Fruit fly (Drosophila melanogaster): ENCODE data around the gene CG9459.

The CG9459 gene

DNA sequence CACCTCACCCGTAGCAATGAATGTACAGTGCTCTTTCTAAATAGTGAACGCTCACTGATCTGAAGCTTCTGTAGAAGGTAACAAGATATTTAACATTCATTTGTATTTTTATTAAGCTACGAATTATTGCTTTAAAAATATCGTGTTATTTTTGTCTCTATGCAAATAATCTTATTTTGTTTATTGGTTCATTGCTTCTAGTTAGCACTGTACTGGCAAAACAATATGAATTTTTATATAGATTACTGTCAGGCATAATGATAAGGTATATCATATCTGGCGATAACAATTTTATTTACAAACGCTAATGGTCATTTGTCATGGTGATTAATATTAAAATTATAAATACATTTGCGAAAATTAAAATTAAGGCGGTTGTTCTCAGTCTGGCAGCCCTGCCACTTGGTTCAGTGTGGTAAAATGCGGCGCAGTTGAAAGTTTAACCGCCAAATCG lies 46.6 kb downstream of the CG9459 start, which contains the start of gene CG9471 (continued):
- TF ChIP-seq peb (GFP tag; IDR thresholded peaks at IDR 0.05) (peak; percentile 88), CG10274 (GFP tag; optimal IDR thresholded peaks at IDR 0.05) (peak; percentile 64), row (GFP tag; IDR thresholded peaks at IDR 0.05) (peak; percentile 98), CG6791 (GFP tag; IDR thresholded peaks at IDR 0.05; ENCODE audit: partially characterized antibody) (no peak), CG12769 (tag; optimal IDR thresholded peaks at IDR 0.05) (peak; percentile 92), pzg (GFP tag; optimal IDR thresholded peaks at IDR 0.05) (peak; percentile 54), sim (GFP tag; IDR thresholded peaks at IDR 0.05) (peak; percentile 73), Oli (tag; optimal IDR thresholded peaks at IDR 0.05) (peak; percentile 89), CG18599 (GFP tag; optimal IDR thresholded peaks at IDR 0.05) (peak; percentile 94), rib (GFP tag; IDR thresholded peaks at IDR 0.05) (peak; percentile 81), CG15011 (GFP tag; optimal IDR thresholded peaks at IDR 0.05) (peak; percentile 86), Antp (GFP tag; optimal IDR thresholded peaks at IDR 0.05) (peak; percentile 89), ken (GFP tag; IDR thresholded peaks at IDR 0.05) (peak; percentile 77), CG1024 (GFP tag; IDR thresholded peaks at IDR 0.05) (peak; percentile 56; the same call in 1 of the 2 replicates), zfh1 (GFP tag; IDR thresholded peaks at IDR 0.05) (peak; percentile 90), CG17385 (GFP tag; optimal IDR thresholded peaks at IDR 0.05) (peak; percentile 91), Stat92E (GFP tag; optimal IDR thresholded peaks at IDR 0.05) (peak in 1 of 3 experiments; percentile 71), Scr (GFP tag; IDR thresholded peaks at IDR 0.05; ENCODE audit: partially characterized antibody) (no peak), bigmax (GFP tag; optimal IDR thresholded peaks at IDR 0.05) (peak; percentile 1), HHEX (GFP tag; optimal IDR thresholded peaks at IDR 0.05) (peak; percentile 93), CG18619 (GFP tag; optimal IDR thresholded peaks at IDR 0.05) (peak; percentile 84), gem (tag; optimal IDR thresholded peaks at IDR 0.05) (peak; percentile 95), CG34224 (GFP tag; IDR thresholded peaks at IDR 0.05; ENCODE audit: partially characterized antibody) (no peak), CG11093 (GFP tag; IDR thresholded peaks at IDR 0.05) (peak; percentile 88), hkb (optimal IDR thresholded peaks at IDR 0.05) (no peak), hkb (GFP tag; IDR thresholded peaks at IDR 0.05) (peak; percentile 95), CG14014 (GFP tag; IDR thresholded peaks at IDR 0.05) (peak; percentile 93), eve (GFP tag; optimal IDR thresholded peaks at IDR 0.05) (no peak), Ptx1 (GFP tag; IDR thresholded peaks at IDR 0.05) (peak; percentile 96), sens (GFP tag) (peak; percentile 98), Atf-2 (GFP tag; optimal IDR thresholded peaks at IDR 0.05) (peak; percentile 82), bbx (GFP tag; IDR thresholded peaks at IDR 0.05; ENCODE audit: partially characterized antibody) (no peak), CG10959 (GFP tag; IDR thresholded peaks at IDR 0.05) (peak; percentile 81), Abd-B (GFP tag; optimal IDR thresholded peaks at IDR 0.05) (peak; percentile 90), HmgZ (tag; optimal IDR thresholded peaks at IDR 0.05) (peak; percentile 96), CG11504 (tag; optimal IDR thresholded peaks at IDR 0.05) (peak; percentile 92), cato (GFP tag; optimal IDR thresholded peaks at IDR 0.05; ENCODE audit: borderline replicate concordance) (peak; percentile 83), ewg (GFP tag; optimal IDR thresholded peaks at IDR 0.05) (peak; percentile 69), kay (GFP tag; optimal IDR thresholded peaks at IDR 0.05) (peak; percentile 80), so (GFP tag; IDR thresholded peaks at IDR 0.05) (peak; percentile 84), her (GFP tag; optimal IDR thresholded peaks at IDR 0.05) (peak; percentile 81), E2f1 (GFP tag; IDR thresholded peaks at IDR 0.05) (peak; percentile 91), D19B (GFP tag; optimal IDR thresholded peaks at IDR 0.05) (peak; percentile 78), CG10565 (GFP tag; optimal IDR thresholded peaks at IDR 0.05) (peak; percentile 64), CG31365 (tag; optimal IDR thresholded peaks at IDR 0.05) (peak; percentile 47), Opbp (GFP tag; IDR thresholded peaks at IDR 0.05; ENCODE audit: partially characterized antibody) (no peak), sob (GFP tag; IDR thresholded peaks at IDR 0.05) (peak; percentile 94), sc (optimal IDR thresholded peaks at IDR 0.05) (no peak), sc (GFP tag; optimal IDR thresholded peaks at IDR 0.05) (peak; percentile 78), CG30431 (GFP tag; optimal IDR thresholded peaks at IDR 0.05) (peak; percentile 72)

Measured in whole organism, embryonic.